Worm (Caenorhabditis elegans) whole organism, young adult: Measurements from ENCODE around the gene C04A11.5.
A peak's percentile ranks its signal among the peaks of the same experiment; 100 is the strongest.

Experiments
- C17E4.6 ChIP-seq: fragments of 200-800 bp; sonication (Bioruptor generic); IDR thresholded peaks from 2 replicates; pipeline ENCODE4 v1.3.6; 2022; ENCODE audit warnings: missing genetic modification reagents, missing genetic modification characterization, missing compliant biosample characterization
- F23B12.7 ChIP-seq: sonication (generic microtip); optimal IDR thresholded peaks from 2 replicates; lab custom pipeline; 2017; ENCODE audit warnings: missing genetic modification characterization, mild to moderate bottlenecking, missing compliant biosample characterization, antibody characterized with exemption, moderate library complexity; ENCODE audit not compliant: insufficient read depth
- F37B4.10 ChIP-seq: fragments of 200-800 bp; sonication (Bioruptor generic); IDR thresholded peaks from 2 replicates; pipeline ENCODE4 v1.3.6; 2022; ENCODE audit warnings: missing genetic modification characterization, missing compliant biosample characterization
- F39B2.1 ChIP-seq: fragments of 200-800 bp; sonication (Bioruptor generic); IDR thresholded peaks from 2 replicates; pipeline ENCODE4 v1.3.6; 2022; ENCODE audit warnings: missing genetic modification reagents, missing genetic modification characterization, missing compliant biosample characterization
- F52B5.7 ChIP-seq: sonication (generic microtip); optimal IDR thresholded peaks from 2 replicates; lab custom pipeline; 2016; ENCODE audit warnings: mild to moderate bottlenecking, missing genetic modification characterization, missing compliant biosample characterization
- K11D2.4 ChIP-seq: fragments of 200-800 bp; sonication (Bioruptor generic); IDR thresholded peaks from 2 replicates; pipeline ENCODE4 v1.3.6; 2022; ENCODE audit warnings: missing genetic modification reagents, missing genetic modification characterization, missing compliant biosample characterization
- T07F8.4 ChIP-seq: sonication (generic microtip); optimal IDR thresholded peaks from 2 replicates; lab custom pipeline; 2016; ENCODE audit warnings: mild to moderate bottlenecking, missing genetic modification characterization, moderate library complexity, missing compliant biosample characterization
- Y53F4B.3 ChIP-seq: fragments of 200-800 bp; sonication (Bioruptor generic); IDR thresholded peaks from 2 replicates; pipeline ENCODE4 v1.3.6; 2022; ENCODE audit warnings: missing genetic modification reagents, missing genetic modification characterization, missing compliant biosample characterization
- Y95B8A.8 ChIP-seq: fragments of 200-800 bp; sonication (Bioruptor generic); IDR thresholded peaks from 2 replicates; pipeline ENCODE4 v1.3.6; 2022; ENCODE audit warnings: missing genetic modification reagents, missing genetic modification characterization, missing compliant biosample characterization
- aptf-2 ChIP-seq: fragments of 200-800 bp; sonication (Bioruptor generic); conservative IDR thresholded peaks from 2 replicates; pipeline ENCODE4 v1.3.6; 2022; ENCODE audit warnings: missing genetic modification reagents, missing genetic modification characterization, missing compliant biosample characterization
- attf-3 ChIP-seq: fragments of 200-800 bp; sonication (Bioruptor generic); conservative IDR thresholded peaks from 2 replicates; pipeline ENCODE4 v1.3.6; 2022; ENCODE audit warnings: missing genetic modification reagents, missing genetic modification characterization, missing compliant biosample characterization
- attf-6 ChIP-seq: fragments of 200-800 bp; sonication (Bioruptor generic); IDR thresholded peaks from 2 replicates; pipeline ENCODE4 v1.3.6; 2022; ENCODE audit warnings: missing genetic modification reagents, missing genetic modification characterization, missing compliant biosample characterization
- bed-2 ChIP-seq: fragments of 200-800 bp; sonication (Bioruptor generic); IDR thresholded peaks from 2 replicates; pipeline ENCODE4 v1.3.6; 2022; ENCODE audit warnings: missing genetic modification reagents, missing genetic modification characterization, missing compliant biosample characterization
- cebp-1 ChIP-seq, 2 experiments: fragments of 200-800 bp in 1 of 2; sonication (Bioruptor generic) in 1 of 2; sonication (generic microtip) in 1 of 2; IDR thresholded peaks in 1 of 2; optimal IDR thresholded peaks in 1 of 2; 2 replicates each; pipeline versions ENCODE4 v1.3.6 to Lab custom; 2017 to 2022; ENCODE audit warnings: missing compliant biosample characterization in 2 of 2, missing genetic modification characterization in 2 of 2, mild to moderate bottlenecking in 1 of 2, missing genetic modification reagents in 1 of 2, moderate library complexity in 1 of 2
- cebp-2 ChIP-seq: fragments of 200-800 bp; sonication (Bioruptor generic); IDR thresholded peaks from 2 replicates; pipeline ENCODE4 v1.3.6; 2022; ENCODE audit warnings: missing genetic modification characterization, missing compliant biosample characterization
- ceh-27 ChIP-seq: fragments of 200-800 bp; sonication (Bioruptor generic); optimal IDR thresholded peaks from 2 replicates; lab custom pipeline; 2018; ENCODE audit warnings: mild to moderate bottlenecking, missing genetic modification characterization, moderate library complexity, missing compliant biosample characterization
- chd-7 ChIP-seq: sonication (generic microtip); optimal IDR thresholded peaks from 2 replicates; lab custom pipeline; 2016; ENCODE audit warnings: mild to moderate bottlenecking, missing genetic modification characterization, moderate library complexity, missing compliant biosample characterization
- dox-1 ChIP-seq: fragments of 200-800 bp; sonication (Bioruptor generic); IDR thresholded peaks from 2 replicates; pipeline ENCODE4 v1.3.6; 2022; ENCODE audit warnings: missing genetic modification reagents, missing genetic modification characterization, missing compliant biosample characterization
- efl-1 ChIP-seq: fragments of 150-350 bp; optimal IDR thresholded peaks from 2 replicates; lab custom pipeline; 2014; ENCODE audit warnings: missing biosample characterization, missing genetic modification reagents, missing genetic modification characterization
- egrh-3 ChIP-seq: fragments of 200-800 bp; sonication (Bioruptor generic); IDR thresholded peaks from 2 replicates; pipeline ENCODE4 v1.3.6; 2022; ENCODE audit warnings: missing genetic modification reagents, missing genetic modification characterization, missing compliant biosample characterization
- ekl-4 ChIP-seq: fragments of 200-800 bp; sonication (Bioruptor generic); IDR thresholded peaks from 2 replicates; pipeline ENCODE4 v1.3.6; 2022; ENCODE audit warnings: missing genetic modification reagents, missing genetic modification characterization, missing compliant biosample characterization
- gei-17 ChIP-seq: fragments of 200-800 bp; sonication (Bioruptor generic); optimal IDR thresholded peaks from 2 replicates; lab custom pipeline; 2018; ENCODE audit warnings: mild to moderate bottlenecking, missing genetic modification characterization, missing compliant biosample characterization
- him-1 ChIP-seq: sonication (generic microtip); optimal IDR thresholded peaks from 2 replicates; lab custom pipeline; 2016; ENCODE audit warnings: missing genotype, missing genetic modification reagents, missing genetic modification characterization, missing compliant biosample characterization
- hlh-26 ChIP-seq: fragments of 200-800 bp; sonication (Bioruptor generic); conservative IDR thresholded peaks from 2 replicates; pipeline ENCODE4 v1.3.6; 2022; ENCODE audit warnings: missing genetic modification reagents, missing genetic modification characterization, missing compliant biosample characterization
- hmg-1.2 ChIP-seq: fragments of 200-800 bp; sonication (Bioruptor generic); IDR thresholded peaks from 2 replicates; pipeline ENCODE4 v1.3.6; 2022; ENCODE audit warnings: missing genetic modification reagents, missing genetic modification characterization, missing compliant biosample characterization
- hrde-1 ChIP-seq: sonication (generic microtip); optimal IDR thresholded peaks from 2 replicates; lab custom pipeline; 2016; ENCODE audit warnings: missing genetic modification characterization, mild to moderate bottlenecking, missing compliant biosample characterization, moderate library complexity, missing genotype, missing genetic modification reagents, borderline replicate concordance
- lin-35 ChIP-seq, 3 experiments: fragments of 150-350 bp in 2 of 3; sonication (generic microtip) in 1 of 3; optimal IDR thresholded peaks; 2 replicates each; lab custom pipeline; 2014 to 2018; ENCODE audit warnings: missing biosample characterization in 3 of 3, missing genetic modification characterization in 3 of 3, missing genetic modification reagents in 3 of 3
- madf-6 ChIP-seq: fragments of 200-800 bp; sonication (Bioruptor generic); IDR thresholded peaks from 2 replicates; pipeline ENCODE4 v1.3.6; 2022; ENCODE audit warnings: missing genetic modification reagents, missing genetic modification characterization, missing compliant biosample characterization
- mel-28 ChIP-seq: sonication (generic microtip); optimal IDR thresholded peaks from 2 replicates; lab custom pipeline; 2016; ENCODE audit warnings: borderline replicate concordance, mild to moderate bottlenecking, missing genetic modification characterization, missing compliant biosample characterization
- mxl-1 ChIP-seq: sonication (generic microtip); optimal IDR thresholded peaks from 2 replicates; lab custom pipeline; 2016; ENCODE audit warnings: missing genetic modification characterization, missing compliant biosample characterization
- nfya-1 ChIP-seq: sonication (generic microtip); optimal IDR thresholded peaks from 2 replicates; lab custom pipeline; 2017; ENCODE audit warnings: antibody characterized with exemption, missing compliant biosample characterization, missing genetic modification characterization, borderline replicate concordance; ENCODE audit not compliant: insufficient read depth
- nhr-120 ChIP-seq: fragments of 200-800 bp; sonication (Bioruptor generic); IDR thresholded peaks from 2 replicates; pipeline ENCODE4 v1.3.6; 2022; ENCODE audit warnings: missing genetic modification characterization, missing compliant biosample characterization
- nhr-80 ChIP-seq: sonication (generic microtip); optimal IDR thresholded peaks from 2 replicates; lab custom pipeline; 2016; ENCODE audit warnings: missing genetic modification characterization, missing compliant biosample characterization
- rcor-1 ChIP-seq: fragments of 200-800 bp; sonication (Bioruptor generic); IDR thresholded peaks from 2 replicates; pipeline ENCODE4 v1.3.6; 2022; ENCODE audit warnings: missing genetic modification reagents, missing genetic modification characterization, missing compliant biosample characterization
- rec-8 ChIP-seq, 2 experiments: sonication (generic microtip); optimal IDR thresholded peaks; 2 replicates each; lab custom pipeline; 2016; ENCODE audit warnings: mild to moderate bottlenecking in 2 of 2, missing genetic modification characterization in 2 of 2, missing genetic modification reagents in 2 of 2, missing genotype in 2 of 2, missing biosample characterization in 1 of 2, missing compliant biosample characterization in 1 of 2, moderate library complexity in 1 of 2
- repo-1 ChIP-seq: sonication (generic microtip); optimal IDR thresholded peaks from 2 replicates; lab custom pipeline; 2017; ENCODE audit warnings: mild to moderate bottlenecking, missing genetic modification characterization, missing compliant biosample characterization
- snpc-1.1 ChIP-seq: sonication (generic microtip); optimal IDR thresholded peaks from 2 replicates; lab custom pipeline; 2017; ENCODE audit warnings: missing genetic modification characterization, mild to moderate bottlenecking, missing compliant biosample characterization, antibody characterized with exemption, moderate library complexity, missing genotype, missing genetic modification reagents; ENCODE audit not compliant: insufficient read depth
- zim-3 ChIP-seq: sonication (generic microtip); optimal IDR thresholded peaks from 2 replicates; lab custom pipeline; 2017; ENCODE audit warnings: mild to moderate bottlenecking, missing genetic modification characterization, moderate library complexity, missing compliant biosample characterization
- ztf-18 ChIP-seq: sonication (generic microtip); optimal IDR thresholded peaks from 2 replicates; lab custom pipeline; 2016; ENCODE audit warnings: missing genotype, mild to moderate bottlenecking, missing genetic modification characterization, missing compliant biosample characterization
- ztf-28 ChIP-seq: fragments of 200-800 bp; sonication (Bioruptor generic); IDR thresholded peaks from 2 replicates; pipeline ENCODE4 v1.3.6; 2022; ENCODE audit warnings: missing genetic modification reagents, missing genetic modification characterization, missing compliant biosample characterization

The C04A11.5 gene

ce11 chrX:13665447-13665846, 1.1 kb downstream of the C04A11.5 start (continued):
- TF ChIP-seq repo-1 (tag; lab: Kevin White, UChicago) (peak; percentile 85), hlh-26 (GFP tag; lab: Robert Waterston, UW) (peak; percentile 77; the same call in 1 of the 2 replicates), him-1 (peak; percentile 98), lin-35 (GFP tag; optimal IDR thresholded peaks at IDR 0.05; lab: Kevin White, UChicago) (peak in 1 of 3 experiments; percentile 84), rec-8 (tag; optimal IDR thresholded peaks at IDR 0.05; lab: Kevin White, UChicago) (peak; percentile 95), Y95B8A.8 (0 out of 2 replicates have a peak, but pooled peaks have one; percentile 38), rcor-1 (peak; percentile 94), F23B12.7 (tag; lab: Kevin White, UChicago) (peak; percentile 73), K11D2.4 (peak; percentile 82), hrde-1 (tag; lab: Kevin White, UChicago) (peak; percentile 89), nhr-80 (tag; lab: Kevin White, UChicago) (peak; percentile 60), C17E4.6 (GFP tag; lab: Robert Waterston, UW) (peak; percentile 71; the same call in 1 of the 2 replicates), gei-17 (GFP tag; lab: Kevin White, UChicago) (peak; percentile 88), dox-1 (GFP tag; lab: Robert Waterston, UW) (peak; percentile 93), madf-6 (GFP tag; lab: Robert Waterston, UW) (peak; percentile 77; the same call in 1 of the 2 replicates), cebp-2 (GFP tag; lab: Robert Waterston, UW) (peak; percentile 97), hmg-1.2 (GFP tag; lab: Robert Waterston, UW) (peak; percentile 89), chd-7 (tag; lab: Kevin White, UChicago) (peak; percentile 97), T07F8.4 (peak; percentile 89), F52B5.7 (tag; lab: Kevin White, UChicago) (peak; percentile 99), mel-28 (tag; lab: Kevin White, UChicago) (peak; percentile 54), aptf-2 (GFP tag; lab: Robert Waterston, UW) (peak; percentile 64; the same call in 1 of the 2 replicates), ztf-18 (peak; percentile 79), nhr-120 (peak; percentile 96), egrh-3 (GFP tag; lab: Robert Waterston, UW) (peak; percentile 75), F39B2.1 (peak; percentile 37; the same call in 1 of the 2 replicates), Y53F4B.3 (GFP tag; lab: Robert Waterston, UW) (0 out of 2 replicates have a peak, but pooled peaks have one; percentile 40), F37B4.10 (GFP tag; lab: Robert Waterston, UW) (0 out of 2 replicates have a peak, but pooled peaks have one; percentile 86), mxl-1 (tag; lab: Kevin White, UChicago) (peak; percentile 97), efl-1 (GFP tag; lab: Kevin White, UChicago) (no peak), nfya-1 (tag; lab: Kevin White, UChicago) (no peak), zim-3 (tag; lab: Kevin White, UChicago) (peak; percentile 97), attf-6 (peak; percentile 80; the same call in 1 of the 2 replicates), ztf-28 (peak; percentile 77; the same call in 1 of the 2 replicates), snpc-1.1 (tag; lab: Kevin White, UChicago) (peak; percentile 74), cebp-1 (GFP tag; IDR thresholded peaks at IDR 0.05; lab: Robert Waterston, UW) (peak; percentile 71), cebp-1 (tag; optimal IDR thresholded peaks at IDR 0.05; lab: Kevin White, UChicago) (peak; percentile 90), ceh-27 (GFP tag; lab: Kevin White, UChicago) (peak; percentile 96), attf-3 (GFP tag; lab: Robert Waterston, UW) (peak; percentile 56), bed-2 (GFP tag; lab: Robert Waterston, UW) (peak; percentile 65; the same call in 1 of the 2 replicates), ekl-4 (GFP tag; lab: Robert Waterston, UW) (peak; percentile 92)
- TF ChIP-seq, all 124 proteins: peak for 114
